Fruit fly (Drosophila melanogaster) whole organism, embryonic: Measurements from ENCODE around the gene Tyler.

Experiments used
- Atf3 ChIP-seq: fragments of 200-800 bp; sonication (Bioruptor generic); optimal IDR thresholded peaks from 3 replicates; lab custom pipeline; 2016; ENCODE audit warnings: missing biosample characterization, missing genetic modification characterization
- Bteb2 ChIP-seq: fragments of 200-800 bp; sonication (Bioruptor generic); optimal IDR thresholded peaks from 2 replicates; lab custom pipeline; 2016; ENCODE audit warnings: missing biosample characterization, missing genetic modification characterization
- CG10321 ChIP-seq: fragments of 200-800 bp; sonication (Bioruptor generic); IDR thresholded peaks from 2 replicates; pipeline ENCODE4 v1.3.6; 2022; ENCODE audit warnings: missing biosample characterization, missing genetic modification characterization
- CG10543 ChIP-seq: fragments of 200-800 bp; sonication (Bioruptor generic); optimal IDR thresholded peaks from 3 replicates; lab custom pipeline; 2017; ENCODE audit warnings: missing biosample characterization, mild to moderate bottlenecking, missing genetic modification characterization, moderate library complexity
- CG12155 ChIP-seq: fragments of 200-800 bp; sonication (Bioruptor generic); optimal IDR thresholded peaks from 3 replicates; lab custom pipeline; 2016; ENCODE audit warnings: missing biosample characterization, missing genetic modification characterization
- CG14014 ChIP-seq: fragments of 200-800 bp; sonication (Bioruptor generic); IDR thresholded peaks from 2 replicates; pipeline ENCODE4 v1.3.6; 2022; ENCODE audit warnings: missing biosample characterization, missing genetic modification characterization
- CG17385 ChIP-seq: fragments of 200-800 bp; sonication (Bioruptor generic); optimal IDR thresholded peaks from 3 replicates; lab custom pipeline; 2018; ENCODE audit warnings: missing biosample characterization, mild to moderate bottlenecking, missing genetic modification characterization
- CG17829 ChIP-seq: fragments of 200-800 bp; optimal IDR thresholded peaks from 2 replicates; lab custom pipeline; 2019; ENCODE audit warnings: missing biosample characterization, mild to moderate bottlenecking, missing genetic modification characterization, moderate library complexity
- CG1792 ChIP-seq: fragments of 200-800 bp; sonication (Bioruptor generic); optimal IDR thresholded peaks from 2 replicates; lab custom pipeline; 2016; ENCODE audit warnings: missing biosample characterization, missing genetic modification characterization
- CG18599 ChIP-seq: fragments of 200-800 bp; sonication (Bioruptor generic); optimal IDR thresholded peaks from 3 replicates; lab custom pipeline; 2017; ENCODE audit warnings: missing biosample characterization, missing genetic modification characterization, mild to moderate bottlenecking, moderate library complexity, missing genetic modification reagents
- CG6683 ChIP-seq: fragments of 200-800 bp; sonication (Bioruptor generic); optimal IDR thresholded peaks from 2 replicates; lab custom pipeline; 2017; ENCODE audit warnings: missing biosample characterization, mild to moderate bottlenecking, missing genetic modification characterization, missing genetic modification reagents
- CG6854 ChIP-seq: fragments of 200-800 bp; sonication (Bioruptor generic); optimal IDR thresholded peaks from 3 replicates; lab custom pipeline; 2017; ENCODE audit warnings: missing biosample characterization, mild to moderate bottlenecking, missing genetic modification characterization
- CG8765 ChIP-seq: fragments of 200-800 bp; sonication (Bioruptor generic); IDR thresholded peaks from 2 replicates; pipeline ENCODE4 v1.3.6; 2022; ENCODE audit warnings: missing biosample characterization, missing genetic modification characterization
- CG8924 ChIP-seq: fragments of 200-800 bp; optimal IDR thresholded peaks from 3 replicates; lab custom pipeline; 2019; ENCODE audit warnings: missing biosample characterization, mild to moderate bottlenecking, missing genetic modification characterization, moderate library complexity
- CG9609 ChIP-seq: fragments of 200-800 bp; sonication (Bioruptor generic); optimal IDR thresholded peaks from 3 replicates; lab custom pipeline; 2016; ENCODE audit warnings: missing biosample characterization, missing genetic modification characterization
- CrebB ChIP-seq: fragments of 200-800 bp; sonication (Bioruptor generic); optimal IDR thresholded peaks from 3 replicates; lab custom pipeline; 2018; ENCODE audit warnings: missing biosample characterization, mild to moderate bottlenecking, missing genetic modification characterization
- D19B ChIP-seq: fragments of 200-800 bp; sonication (Bioruptor generic); optimal IDR thresholded peaks from 2 replicates; lab custom pipeline; 2017; ENCODE audit warnings: missing biosample characterization, mild to moderate bottlenecking, missing genetic modification characterization
- Doc2 ChIP-seq: fragments of 200-800 bp; sonication (Bioruptor generic); IDR thresholded peaks from 2 replicates; pipeline ENCODE4 v1.3.6; 2022; ENCODE audit warnings: missing biosample characterization, missing genetic modification characterization
- Doc3 ChIP-seq: fragments of 200-800 bp; sonication (Bioruptor generic); IDR thresholded peaks from 3 replicates; pipeline ENCODE4 v1.3.6; 2022; ENCODE audit warnings: missing biosample characterization, missing genetic modification characterization; ENCODE audit not compliant: partially characterized antibody
- Elba2 ChIP-seq: fragments of 200-800 bp; sonication (Bioruptor generic); optimal IDR thresholded peaks from 3 replicates; lab custom pipeline; 2016; ENCODE audit warnings: missing biosample characterization, missing genetic modification characterization
- Gug ChIP-seq: fragments of 200-800 bp; sonication (Bioruptor generic); IDR thresholded peaks from 4 replicates; pipeline ENCODE4 v1.3.6; 2022; ENCODE audit warnings: missing biosample characterization, missing genetic modification characterization
- HLHmδ ChIP-seq: fragments of 200-800 bp; sonication (Bioruptor generic); optimal IDR thresholded peaks from 2 replicates; lab custom pipeline; 2018; ENCODE audit warnings: missing biosample characterization, mild to moderate bottlenecking, missing genetic modification characterization, moderate library complexity
- HmgD ChIP-seq: fragments of 200-800 bp; sonication (Bioruptor generic); optimal IDR thresholded peaks from 3 replicates; lab custom pipeline; 2016; ENCODE audit warnings: missing biosample characterization, missing genetic modification characterization
- Hr51 ChIP-seq, 2 experiments: fragments of 200-800 bp; sonication (Bioruptor generic); optimal IDR thresholded peaks; 2 replicates in 1 of 2; 3 replicates in 1 of 2; lab custom pipeline; 2016 to 2018; ENCODE audit warnings: missing biosample characterization in 2 of 2, missing genetic modification characterization in 2 of 2, mild to moderate bottlenecking in 1 of 2, moderate library complexity in 1 of 2
- Mad ChIP-seq: fragments of 200-800 bp; sonication (Bioruptor generic); optimal IDR thresholded peaks from 2 replicates; lab custom pipeline; 2016; ENCODE audit warnings: missing biosample characterization, missing genetic modification characterization
- Meics ChIP-seq: fragments of 200-800 bp; sonication (Bioruptor generic); optimal IDR thresholded peaks from 2 replicates; lab custom pipeline; 2017; ENCODE audit warnings: missing biosample characterization, mild to moderate bottlenecking, missing genetic modification characterization
- Opbp ChIP-seq: fragments of 200-800 bp; sonication (Bioruptor generic); IDR thresholded peaks from 3 replicates; pipeline ENCODE4 v1.3.6; 2022; ENCODE audit warnings: missing biosample characterization, missing genetic modification characterization; ENCODE audit not compliant: partially characterized antibody
- YL-1 ChIP-seq: fragments of 200-800 bp; sonication (Bioruptor generic); optimal IDR thresholded peaks from 3 replicates; lab custom pipeline; 2017; ENCODE audit warnings: missing biosample characterization, mild to moderate bottlenecking, missing genetic modification characterization
- corto ChIP-seq: fragments of 200-800 bp; sonication (Bioruptor generic); optimal IDR thresholded peaks from 2 replicates; lab custom pipeline; 2016; ENCODE audit warnings: missing biosample characterization, mild to moderate bottlenecking, missing genetic modification characterization, moderate library complexity
- cwo ChIP-seq: fragments of 200-800 bp; sonication (Bioruptor generic); optimal IDR thresholded peaks from 3 replicates; lab custom pipeline; 2017; ENCODE audit warnings: missing biosample characterization, missing genetic modification characterization, mild to moderate bottlenecking, moderate library complexity, missing genetic modification reagents
- dmrt11E ChIP-seq: fragments of 200-800 bp; sonication (Bioruptor generic); optimal IDR thresholded peaks from 3 replicates; lab custom pipeline; 2018; ENCODE audit warnings: missing biosample characterization, mild to moderate bottlenecking, missing genetic modification characterization, moderate library complexity
- en ChIP-seq: fragments of 200-800 bp; sonication (Bioruptor generic); optimal IDR thresholded peaks from 2 replicates; lab custom pipeline; 2016; ENCODE audit warnings: missing biosample characterization, missing genetic modification characterization
- fd102C ChIP-seq: fragments of 200-800 bp; sonication (Bioruptor generic); optimal IDR thresholded peaks from 2 replicates; lab custom pipeline; 2018; ENCODE audit warnings: missing biosample characterization, mild to moderate bottlenecking, missing genetic modification characterization, moderate library complexity
- ftz-f1 ChIP-seq: fragments of 200-800 bp; sonication (Bioruptor generic); optimal IDR thresholded peaks from 2 replicates; lab custom pipeline; 2016; ENCODE audit warnings: missing biosample characterization, missing genetic modification characterization
- gce ChIP-seq: fragments of 200-800 bp; sonication (Bioruptor generic); IDR thresholded peaks from 3 replicates; pipeline ENCODE4 v1.3.6; 2022; ENCODE audit warnings: missing biosample characterization, missing genetic modification characterization
- gsb-n ChIP-seq: fragments of 200-800 bp; sonication (Bioruptor generic); optimal IDR thresholded peaks from 3 replicates; lab custom pipeline; 2018; ENCODE audit warnings: missing biosample characterization, mild to moderate bottlenecking, missing genetic modification characterization
- insv ChIP-seq, 2 experiments: fragments of 200-800 bp; sonication (Bioruptor generic); optimal IDR thresholded peaks; 3 replicates each; lab custom pipeline; 2016 to 2018; ENCODE audit warnings: missing biosample characterization in 2 of 2, missing genetic modification characterization in 2 of 2
- inv ChIP-seq: fragments of 200-800 bp; sonication (Bioruptor generic); IDR thresholded peaks from 2 replicates; pipeline ENCODE4 v1.3.6; 2022; ENCODE audit warnings: missing biosample characterization, missing genetic modification characterization; ENCODE audit not compliant: partially characterized antibody
- luna ChIP-seq: fragments of 200-800 bp; sonication (Bioruptor generic); optimal IDR thresholded peaks from 2 replicates; lab custom pipeline; 2016; ENCODE audit warnings: missing biosample characterization, missing genetic modification characterization
- otp ChIP-seq: fragments of 200-800 bp; sonication (Bioruptor generic); IDR thresholded peaks from 3 replicates; pipeline ENCODE4, ENCODE4 v1.3.6; 2022; ENCODE audit warnings: missing biosample characterization, missing genetic modification characterization
- pan ChIP-seq, 4 experiments: fragments of >200 bp in 3 of 4; fragments of 200-800 bp in 1 of 4; sonication (Bioruptor generic) in 1 of 4; optimal IDR thresholded peaks in 3 of 4; IDR thresholded peaks in 1 of 4; 2 replicates each; pipeline versions ENCODE4 v1.3.6 to Lab custom; 2017 to 2022; ENCODE audit warnings: missing biosample characterization in 2 of 4, missing genetic modification characterization in 2 of 4, mixed read lengths in 1 of 4
- pho ChIP-seq: fragments of 200-800 bp; sonication (Bioruptor generic); optimal IDR thresholded peaks from 2 replicates; lab custom pipeline; 2016; ENCODE audit warnings: missing biosample characterization, missing genetic modification characterization
- repo ChIP-seq: fragments of 200-800 bp; sonication (Bioruptor generic); optimal IDR thresholded peaks from 2 replicates; lab custom pipeline; 2016; ENCODE audit warnings: missing biosample characterization, missing genetic modification characterization
- sna ChIP-seq: fragments of 200-800 bp; sonication (Bioruptor generic); IDR thresholded peaks from 2 replicates; pipeline ENCODE4 v1.3.6; 2022; ENCODE audit warnings: missing biosample characterization, missing genetic modification characterization; ENCODE audit not compliant: partially characterized antibody
- sqz ChIP-seq: fragments of 200-800 bp; sonication (Bioruptor generic); optimal IDR thresholded peaks from 3 replicates; lab custom pipeline; 2018; ENCODE audit warnings: missing biosample characterization, mild to moderate bottlenecking, missing genetic modification characterization
- ssp ChIP-seq: fragments of 200-800 bp; sonication (Bioruptor generic); IDR thresholded peaks from 2 replicates; pipeline ENCODE4 v1.3.6; 2022; ENCODE audit warnings: missing biosample characterization, missing genetic modification characterization
- tna ChIP-seq: fragments of 200-800 bp; sonication (Bioruptor generic); IDR thresholded peaks from 2 replicates; pipeline ENCODE4 v1.3.6; 2022; ENCODE audit warnings: missing biosample characterization, missing genetic modification characterization; ENCODE audit not compliant: partially characterized antibody
- vfl ChIP-seq: fragments of 200-800 bp; sonication (Bioruptor generic); optimal IDR thresholded peaks from 2 replicates; lab custom pipeline; 2016; ENCODE audit warnings: missing biosample characterization, missing genetic modification characterization
- wek ChIP-seq: fragments of 200-800 bp; sonication (Bioruptor generic); optimal IDR thresholded peaks from 3 replicates; lab custom pipeline; 2018; ENCODE audit warnings: missing biosample characterization, mild to moderate bottlenecking, missing genetic modification characterization, moderate library complexity
- zen ChIP-seq: fragments of 200-800 bp; sonication (Bioruptor generic); optimal IDR thresholded peaks from 3 replicates; lab custom pipeline; 2018; ENCODE audit warnings: missing biosample characterization, mild to moderate bottlenecking, missing genetic modification characterization, moderate library complexity

The Tyler gene

DNA sequence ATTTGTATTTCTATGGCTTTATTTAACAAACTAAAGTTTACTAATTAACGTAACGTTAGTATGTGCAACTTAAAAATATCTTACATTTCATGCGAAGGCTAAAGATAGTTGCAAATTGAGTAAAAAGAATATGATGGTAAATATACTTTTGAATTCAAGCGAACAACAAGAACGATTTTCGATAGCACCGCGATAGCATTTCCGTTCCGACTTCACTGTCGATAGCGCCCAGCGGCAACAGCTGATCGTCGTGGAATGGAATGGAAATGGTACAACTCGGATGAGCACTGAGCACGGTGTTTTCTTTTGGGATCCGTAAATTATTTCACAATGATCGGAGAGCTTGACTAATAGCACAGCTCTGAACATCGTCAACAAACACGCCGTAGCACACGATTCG, 2.1 kb downstream of the Tyler start (continued):
- TF ChIP-seq vfl (no peak), gce (GFP tag; lab: Robert Waterston, UW) (peak; percentile 60; the same call in 1 of the 3 replicates), Doc2 (GFP tag; lab: Robert Waterston, UW) (no peak), Bteb2 (GFP tag; lab: Kevin White, UChicago) (no peak), CG8765 (GFP tag; lab: Robert Waterston, UW) (no peak), ssp (GFP tag; lab: Robert Waterston, UW) (no peak), CG6854 (peak; percentile 52), sqz (GFP tag; lab: Kevin White, UChicago) (no peak), tna (GFP tag; lab: Robert Waterston, UW) (no peak), Opbp (peak; percentile 17; the same call in 1 of the 3 replicates), corto (no peak), CG10543 (GFP tag; lab: Kevin White, UChicago) (peak; percentile 68), HmgD (GFP tag; lab: Kevin White, UChicago) (no peak), inv (GFP tag; lab: Robert Waterston, UW) (no peak), D19B (no peak), Atf3 (GFP tag; lab: Kevin White, UChicago) (no peak), Hr51 (GFP tag; optimal IDR thresholded peaks at IDR 0.05; lab: Kevin White, UChicago) (no peak), CG18599 (GFP tag; lab: Kevin White, UChicago) (no peak), luna (no peak), sna (GFP tag; lab: Robert Waterston, UW) (no peak), repo (GFP tag; lab: Kevin White, UChicago) (no peak), CG1792 (GFP tag; lab: Kevin White, UChicago) (no peak), en (GFP tag; lab: Kevin White, UChicago) (no peak), Doc3 (GFP tag; lab: Robert Waterston, UW) (no peak), dmrt11E (tag; lab: Kevin White, UChicago) (peak; percentile 11), zen (tag; lab: Kevin White, UChicago) (no peak), Elba2 (GFP tag; lab: Kevin White, UChicago) (no peak), YL-1 (GFP tag; lab: Kevin White, UChicago) (peak; percentile 75), gsb-n (peak; percentile 30), CG6683 (GFP tag; lab: Kevin White, UChicago) (peak; percentile 60), pan (optimal IDR thresholded peaks at IDR 0.05; lab: Kevin White, UChicago) (no peak), pan (GFP tag; optimal IDR thresholded peaks at IDR 0.05 in 1 of 2, IDR thresholded peaks at IDR 0.05 in 1 of 2) (peak in 1 of 2 experiments; percentile 29), CG12155 (GFP tag; lab: Kevin White, UChicago) (no peak), pho (GFP tag; lab: Kevin White, UChicago) (no peak), CG10321 (GFP tag; lab: Robert Waterston, UW) (no peak), Mad (GFP tag; lab: Kevin White, UChicago) (no peak), cwo (no peak), insv (GFP tag; optimal IDR thresholded peaks at IDR 0.05; lab: Kevin White, UChicago) (peak in 1 of 2 experiments; percentile 37), Meics (peak; percentile 83), CG14014 (peak; percentile 14; the same call in 1 of the 2 replicates), HLHmδ (peak; percentile 86), CG17385 (GFP tag; lab: Kevin White, UChicago) (peak; percentile 73), otp (GFP tag; lab: Robert Waterston, UW) (peak; percentile 59; the same call in 1 of the 3 replicates), CG17829 (tag; lab: Kevin White, UChicago) (peak; percentile 44), CrebB (tag; lab: Kevin White, UChicago) (peak; percentile 81), wek (GFP tag; lab: Kevin White, UChicago) (peak; percentile 79), Gug (GFP tag; lab: Robert Waterston, UW) (no peak), fd102C (GFP tag; lab: Kevin White, UChicago) (no peak), ftz-f1 (GFP tag; lab: Kevin White, UChicago) (no peak), CG8924 (tag; lab: Kevin White, UChicago) (peak; percentile 8), CG9609 (GFP tag; lab: Kevin White, UChicago) (no peak)
